Fruit fly (Drosophila melanogaster) whole organism, embryonic: ENCODE data around the gene fry.

Experiments used
- Aef1 ChIP-seq: fragments of 200-800 bp; sonication (Bioruptor generic); IDR thresholded peaks from 3 replicates; pipeline ENCODE4 v1.3.6; 2022; ENCODE audit warnings: missing biosample characterization, missing genetic modification characterization
- Atf3 ChIP-seq: fragments of 200-800 bp; sonication (Bioruptor generic); optimal IDR thresholded peaks from 3 replicates; lab custom pipeline; 2016; ENCODE audit warnings: missing biosample characterization, missing genetic modification characterization
- BEAF-32 ChIP-seq: fragments of 200-800 bp; sonication (Bioruptor generic); optimal IDR thresholded peaks from 3 replicates; lab custom pipeline; 2017; ENCODE audit warnings: missing biosample characterization, missing genetic modification characterization, mild to moderate bottlenecking, moderate library complexity, missing genetic modification reagents
- CG10274 ChIP-seq: fragments of 200-800 bp; sonication (Bioruptor generic); optimal IDR thresholded peaks from 3 replicates; lab custom pipeline; 2017; ENCODE audit warnings: missing biosample characterization, mild to moderate bottlenecking, missing genetic modification characterization
- CG12104 ChIP-seq: fragments of 200-800 bp; sonication (Bioruptor generic); optimal IDR thresholded peaks from 3 replicates; lab custom pipeline; 2016; ENCODE audit warnings: missing biosample characterization, missing genetic modification characterization
- CG13296 ChIP-seq: fragments of 200-800 bp; sonication (Bioruptor generic); optimal IDR thresholded peaks from 3 replicates; lab custom pipeline; 2018; ENCODE audit warnings: missing biosample characterization, mild to moderate bottlenecking, missing genetic modification characterization
- CG14860 ChIP-seq: fragments of 200-800 bp; sonication (Bioruptor generic); IDR thresholded peaks from 3 replicates; pipeline ENCODE4 v1.3.6; 2022; ENCODE audit warnings: missing biosample characterization, missing genetic modification characterization; ENCODE audit not compliant: partially characterized antibody
- CG15601 ChIP-seq: fragments of 200-800 bp; sonication (Bioruptor generic); optimal IDR thresholded peaks from 3 replicates; lab custom pipeline; 2019; ENCODE audit warnings: missing biosample characterization, mild to moderate bottlenecking, missing genetic modification characterization, moderate library complexity
- CG1602 ChIP-seq: fragments of 200-800 bp; sonication (Bioruptor generic); optimal IDR thresholded peaks from 3 replicates; lab custom pipeline; 2016; ENCODE audit warnings: missing biosample characterization, missing genetic modification characterization
- CG16863 ChIP-seq: fragments of 200-800 bp; sonication (Bioruptor generic); optimal IDR thresholded peaks from 3 replicates; lab custom pipeline; 2016; ENCODE audit warnings: missing biosample characterization, missing genetic modification characterization
- CG1792 ChIP-seq: fragments of 200-800 bp; sonication (Bioruptor generic); optimal IDR thresholded peaks from 2 replicates; lab custom pipeline; 2016; ENCODE audit warnings: missing biosample characterization, missing genetic modification characterization
- CG3281 ChIP-seq: fragments of 200-800 bp; sonication (Bioruptor generic); optimal IDR thresholded peaks from 3 replicates; lab custom pipeline; 2017; ENCODE audit warnings: missing biosample characterization, mild to moderate bottlenecking, missing genetic modification characterization
- CG33213 ChIP-seq: fragments of 200-800 bp; sonication (Bioruptor generic); optimal IDR thresholded peaks from 3 replicates; lab custom pipeline; 2016; ENCODE audit warnings: missing biosample characterization, missing genetic modification characterization
- CG4854 ChIP-seq: fragments of 200-800 bp; sonication (Bioruptor generic); optimal IDR thresholded peaks from 2 replicates; lab custom pipeline; 2016; ENCODE audit warnings: missing biosample characterization, missing genetic modification characterization, inconsistent platforms
- CG6654 ChIP-seq: fragments of 200-800 bp; sonication (Bioruptor generic); optimal IDR thresholded peaks from 2 replicates; lab custom pipeline; 2017; ENCODE audit warnings: missing biosample characterization, mild to moderate bottlenecking, missing genetic modification characterization
- CG6765 ChIP-seq: fragments of 200-800 bp; sonication (Bioruptor generic); optimal IDR thresholded peaks from 3 replicates; lab custom pipeline; 2017; ENCODE audit warnings: missing biosample characterization, mild to moderate bottlenecking, missing genetic modification characterization
- CG7271 ChIP-seq: fragments of 200-800 bp; sonication (Bioruptor generic); optimal IDR thresholded peaks from 2 replicates; lab custom pipeline; 2018; ENCODE audit warnings: missing biosample characterization, mild to moderate bottlenecking, missing genetic modification characterization, moderate library complexity
- CG8281 ChIP-seq: fragments of 200-800 bp; sonication (Bioruptor generic); optimal IDR thresholded peaks from 2 replicates; lab custom pipeline; 2018; ENCODE audit warnings: missing biosample characterization, mild to moderate bottlenecking, missing genetic modification characterization, moderate library complexity
- CG9727 ChIP-seq: fragments of 200-800 bp; sonication (Bioruptor generic); optimal IDR thresholded peaks from 3 replicates; lab custom pipeline; 2017; ENCODE audit warnings: missing biosample characterization, mild to moderate bottlenecking, missing genetic modification characterization
- Chrac-16 ChIP-seq: fragments of 200-800 bp; sonication (Bioruptor generic); optimal IDR thresholded peaks from 3 replicates; lab custom pipeline; 2016; ENCODE audit warnings: missing biosample characterization, missing genetic modification characterization
- Drgx ChIP-seq: fragments of 200-800 bp; sonication (Bioruptor generic); IDR thresholded peaks from 2 replicates; pipeline ENCODE4 v1.3.6; 2022; ENCODE audit warnings: missing biosample characterization, missing genetic modification characterization
- ERR ChIP-seq: fragments of 200-800 bp; sonication (Bioruptor generic); optimal IDR thresholded peaks from 2 replicates; lab custom pipeline; 2016; ENCODE audit warnings: missing biosample characterization, missing genetic modification characterization
- Hey ChIP-seq: fragments of 200-800 bp; sonication (Bioruptor generic); optimal IDR thresholded peaks from 3 replicates; lab custom pipeline; 2018; ENCODE audit warnings: missing biosample characterization, mild to moderate bottlenecking, missing genetic modification characterization
- Lpt ChIP-seq: fragments of >200 bp; optimal IDR thresholded peaks from 2 replicates; lab custom pipeline; 2018; ENCODE audit warnings: missing biosample characterization, missing genetic modification characterization
- Med ChIP-seq: fragments of 200-800 bp; sonication (Bioruptor generic); peaks from one replicate; lab custom pipeline; 2016; ENCODE audit warnings: missing biosample characterization, missing genetic modification characterization, mild to moderate bottlenecking, inconsistent platforms, moderate library complexity
- NC2α ChIP-seq: fragments of 200-800 bp; sonication (Bioruptor generic); optimal IDR thresholded peaks from 2 replicates; lab custom pipeline; 2016; ENCODE audit warnings: missing biosample characterization, missing genetic modification characterization
- Neu2 ChIP-seq: fragments of 200-800 bp; sonication (Bioruptor generic); optimal IDR thresholded peaks from 3 replicates; lab custom pipeline; 2016; ENCODE audit warnings: missing biosample characterization, missing genetic modification characterization, borderline replicate concordance
- Opbp ChIP-seq: fragments of 200-800 bp; sonication (Bioruptor generic); IDR thresholded peaks from 3 replicates; pipeline ENCODE4 v1.3.6; 2022; ENCODE audit warnings: missing biosample characterization, missing genetic modification characterization; ENCODE audit not compliant: partially characterized antibody
- Ssrp ChIP-seq: fragments of 200-800 bp; sonication (Bioruptor generic); optimal IDR thresholded peaks from 2 replicates; lab custom pipeline; 2018; ENCODE audit warnings: missing biosample characterization, mild to moderate bottlenecking, missing genetic modification characterization, moderate library complexity
- Usf ChIP-seq: fragments of 200-800 bp; sonication (Bioruptor generic); optimal IDR thresholded peaks from 2 replicates; lab custom pipeline; 2017; ENCODE audit warnings: missing genotype, missing biosample characterization, missing genetic modification characterization
- bab2 ChIP-seq: fragments of 200-800 bp; sonication (Bioruptor generic); optimal IDR thresholded peaks from 2 replicates; lab custom pipeline; 2016; ENCODE audit warnings: missing biosample characterization, missing genetic modification characterization
- cad ChIP-seq: fragments of >200 bp; optimal IDR thresholded peaks from 2 replicates; lab custom pipeline; 2017; ENCODE audit warnings: missing biosample characterization, missing genetic modification characterization
- cas ChIP-seq: fragments of 200-800 bp; sonication (Bioruptor generic); IDR thresholded peaks from 2 replicates; pipeline ENCODE4 v1.3.6; 2022; ENCODE audit warnings: missing biosample characterization, missing genetic modification characterization
- cwo ChIP-seq: fragments of 200-800 bp; sonication (Bioruptor generic); optimal IDR thresholded peaks from 3 replicates; lab custom pipeline; 2017; ENCODE audit warnings: missing biosample characterization, missing genetic modification characterization, mild to moderate bottlenecking, moderate library complexity, missing genetic modification reagents
- fd64A ChIP-seq: fragments of 200-800 bp; sonication (Bioruptor generic); optimal IDR thresholded peaks from 3 replicates; lab custom pipeline; 2018; ENCODE audit warnings: missing biosample characterization, mild to moderate bottlenecking, missing genetic modification characterization
- hb ChIP-seq: fragments of 200-800 bp; sonication (Bioruptor generic); IDR thresholded peaks from 3 replicates; pipeline ENCODE4 v1.3.6; 2022; ENCODE audit warnings: missing biosample characterization, missing genetic modification characterization; ENCODE audit not compliant: partially characterized antibody
- ken ChIP-seq: fragments of 200-800 bp; sonication (Bioruptor generic); IDR thresholded peaks from 3 replicates; pipeline ENCODE4 v1.3.6; 2022; ENCODE audit warnings: missing biosample characterization, missing genetic modification characterization
- nmo ChIP-seq: fragments of 200-800 bp; sonication (Bioruptor generic); optimal IDR thresholded peaks from 2 replicates; lab custom pipeline; 2018; ENCODE audit warnings: missing biosample characterization, mild to moderate bottlenecking, missing genetic modification characterization, moderate library complexity
- pho ChIP-seq: fragments of 200-800 bp; sonication (Bioruptor generic); optimal IDR thresholded peaks from 2 replicates; lab custom pipeline; 2016; ENCODE audit warnings: missing biosample characterization, missing genetic modification characterization
- phol ChIP-seq: fragments of 200-800 bp; sonication (Bioruptor generic); optimal IDR thresholded peaks from 3 replicates; lab custom pipeline; 2018; ENCODE audit warnings: missing biosample characterization, mild to moderate bottlenecking, missing genetic modification characterization, moderate library complexity
- pita ChIP-seq: fragments of 200-800 bp; sonication (Bioruptor generic); optimal IDR thresholded peaks from 2 replicates; lab custom pipeline; 2017; ENCODE audit warnings: missing biosample characterization, mild to moderate bottlenecking, missing genetic modification characterization
- pnt ChIP-seq: fragments of 200-800 bp; sonication (Bioruptor generic); optimal IDR thresholded peaks from 3 replicates; lab custom pipeline; 2016; ENCODE audit warnings: missing biosample characterization, missing genetic modification characterization
- pros ChIP-seq: fragments of 200-800 bp; sonication (Bioruptor generic); optimal IDR thresholded peaks from 3 replicates; lab custom pipeline; 2019; ENCODE audit warnings: missing biosample characterization, mild to moderate bottlenecking, missing genetic modification characterization, moderate library complexity
- pum ChIP-seq: fragments of 200-800 bp; sonication (Bioruptor generic); optimal IDR thresholded peaks from 2 replicates; lab custom pipeline; 2016; ENCODE audit warnings: missing biosample characterization, missing genetic modification characterization
- ranshi ChIP-seq: fragments of 200-800 bp; sonication (Bioruptor generic); IDR thresholded peaks from 2 replicates; pipeline ENCODE4 v1.3.6; 2022; ENCODE audit warnings: missing biosample characterization, missing genetic modification characterization
- sc ChIP-seq, 3 experiments: fragments of >200 bp in 2 of 3; fragments of 200-800 bp in 1 of 3; sonication (Bioruptor generic) in 1 of 3; optimal IDR thresholded peaks; 2 replicates in 2 of 3; 3 replicates in 1 of 3; lab custom pipeline; 2017; ENCODE audit warnings: mild to moderate bottlenecking in 1 of 3, missing biosample characterization in 1 of 3, missing genetic modification characterization in 1 of 3, missing genetic modification reagents in 1 of 3
- seq ChIP-seq: fragments of 200-800 bp; sonication (Bioruptor generic); IDR thresholded peaks from 2 replicates; pipeline ENCODE4 v1.3.6; 2022; ENCODE audit warnings: missing biosample characterization, missing genetic modification characterization
- shn ChIP-seq: fragments of 200-800 bp; sonication (Bioruptor generic); optimal IDR thresholded peaks from 3 replicates; lab custom pipeline; 2016; ENCODE audit warnings: missing biosample characterization, missing genetic modification characterization
- sob ChIP-seq: fragments of 200-800 bp; sonication (Bioruptor generic); IDR thresholded peaks from 2 replicates; pipeline ENCODE4 v1.3.6; 2022; ENCODE audit warnings: missing biosample characterization, missing genetic modification characterization
- stc ChIP-seq: fragments of 200-800 bp; sonication (Bioruptor generic); IDR thresholded peaks from 2 replicates; pipeline ENCODE4 v1.3.6; 2022; ENCODE audit warnings: missing biosample characterization, missing genetic modification characterization
- zfh2 ChIP-seq: fragments of 200-800 bp; sonication (Bioruptor generic); optimal IDR thresholded peaks from 2 replicates; lab custom pipeline; 2016; ENCODE audit warnings: missing biosample characterization, missing genetic modification characterization

Gene fry

dm6 chr3L:9704162-9704748 lies 25.4 kb upstream of the fry start, which contains the start of gene CG16711 (continued):
- TF ChIP-seq sob (GFP tag; lab: Robert Waterston, UW) (no peak), seq (GFP tag; lab: Robert Waterston, UW) (no peak), phol (peak; percentile 11), ranshi (no peak), BEAF-32 (GFP tag; lab: Kevin White, UChicago) (peak; percentile 87), NC2α (GFP tag; lab: Kevin White, UChicago) (no peak), CG9727 (GFP tag; lab: Kevin White, UChicago) (no peak), Neu2 (GFP tag; lab: Kevin White, UChicago) (peak; percentile 37), nmo (no peak), Med (GFP tag; lab: Kevin White, UChicago) (no peak), CG10274 (GFP tag; lab: Kevin White, UChicago) (no peak), Ssrp (tag; lab: Kevin White, UChicago) (no peak), shn (GFP tag; lab: Kevin White, UChicago) (no peak), CG1602 (no peak), Drgx (GFP tag; lab: Robert Waterston, UW) (no peak), CG3281 (GFP tag; lab: Kevin White, UChicago) (no peak), CG7271 (tag; lab: Kevin White, UChicago) (no peak), Opbp (GFP tag; lab: Robert Waterston, UW) (peak; percentile 95), hb (peak; percentile 93), cas (GFP tag; lab: Robert Waterston, UW) (no peak), bab2 (no peak), CG12104 (no peak), Chrac-16 (GFP tag; lab: Kevin White, UChicago) (no peak), CG6765 (GFP tag; lab: Kevin White, UChicago) (no peak), CG8281 (no peak), pita (no peak), sc (optimal IDR thresholded peaks at IDR 0.05; lab: Kevin White, UChicago) (no peak), sc (GFP tag; optimal IDR thresholded peaks at IDR 0.05; lab: Kevin White, UChicago) (no peak), stc (GFP tag; lab: Robert Waterston, UW) (no peak), cwo (GFP tag; lab: Kevin White, UChicago) (no peak), Aef1 (no peak), zfh2 (GFP tag; lab: Kevin White, UChicago) (no peak), Lpt (no peak), CG16863 (no peak), cad (no peak), Usf (GFP tag; lab: Kevin White, UChicago) (no peak), pho (no peak), pnt (GFP tag; lab: Kevin White, UChicago) (no peak), ERR (GFP tag; lab: Kevin White, UChicago) (no peak), CG33213 (GFP tag; lab: Kevin White, UChicago) (no peak), Hey (no peak), CG14860 (GFP tag; lab: Robert Waterston, UW) (peak; percentile 90), CG15601 (tag; lab: Kevin White, UChicago) (peak; percentile 18), pros (GFP tag; lab: Kevin White, UChicago) (no peak), fd64A (GFP tag; lab: Kevin White, UChicago) (no peak), ken (no peak), pum (GFP tag; lab: Kevin White, UChicago) (no peak), Atf3 (GFP tag; lab: Kevin White, UChicago) (no peak), CG1792 (no peak), CG6654 (GFP tag; lab: Kevin White, UChicago) (no peak), CG13296 (no peak), CG4854 (GFP tag; lab: Kevin White, UChicago) (no peak)
